Fruit fly (Drosophila melanogaster): Measurements from ENCODE around the gene CG6961.

Gene CG6961

DNA sequence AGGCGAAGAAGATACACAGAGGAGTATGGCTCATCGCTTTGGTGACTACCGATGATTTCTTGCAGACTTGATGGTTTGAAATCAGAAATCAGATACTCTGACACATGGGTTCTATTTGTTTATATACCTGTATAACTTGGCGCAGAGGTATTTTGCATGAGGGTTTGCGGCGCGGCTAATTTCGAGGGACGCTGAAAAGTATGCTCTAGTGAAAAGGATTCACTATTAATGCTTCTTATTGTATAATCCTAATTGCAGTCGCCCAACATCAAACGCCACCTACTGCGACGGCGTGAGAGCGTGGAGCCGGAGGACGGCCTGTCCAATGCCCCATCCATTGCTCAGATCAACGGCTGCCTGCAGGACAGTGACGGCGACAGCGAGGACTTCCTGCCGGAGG is 17.0 kb upstream of the CG6961 start:
- no peak for TF ChIP-seq h (optimal IDR thresholded peaks at IDR 0.05)
- TF ChIP-seq ttk (optimal IDR thresholded peaks at IDR 0.05), result no peak
- TF ChIP-seq Myc (optimal IDR thresholded peaks at IDR 0.05), result no peak
- no peak for TF ChIP-seq psq (optimal IDR thresholded peaks at IDR 0.05)
- TF ChIP-seq insv (optimal IDR thresholded peaks at IDR 0.05), result no peak
- TF ChIP-seq Sin3A (optimal IDR thresholded peaks at IDR 0.05), result no peak

DNA sequence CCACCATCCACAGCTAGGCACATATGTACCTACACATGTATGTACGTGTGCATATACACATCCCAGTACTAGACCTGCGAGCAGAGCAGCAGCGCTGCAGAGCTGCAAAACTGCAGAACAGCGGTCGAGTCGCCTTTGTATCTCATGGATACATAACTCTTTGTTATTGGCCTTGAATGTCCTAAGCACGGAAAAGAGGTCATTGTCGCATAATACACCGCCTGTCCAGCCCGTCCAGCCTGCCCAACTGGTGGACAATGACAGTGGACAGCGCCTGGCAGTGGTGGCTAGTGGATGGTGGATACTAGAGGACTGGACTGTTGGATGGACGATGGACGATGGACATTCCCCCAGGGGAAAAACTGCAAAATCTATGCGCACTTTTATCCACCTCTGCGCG is 13.3 kb upstream of the CG6961 start:
- TF ChIP-seq Myc (optimal IDR thresholded peaks at IDR 0.05), result no peak
- no peak for TF ChIP-seq h (optimal IDR thresholded peaks at IDR 0.05)
- no peak for TF ChIP-seq insv (optimal IDR thresholded peaks at IDR 0.05)
- TF ChIP-seq Sin3A (optimal IDR thresholded peaks at IDR 0.05), result no peak
- TF ChIP-seq ttk (optimal IDR thresholded peaks at IDR 0.05), result no peak
- TF ChIP-seq psq (optimal IDR thresholded peaks at IDR 0.05), result no peak

DNA sequence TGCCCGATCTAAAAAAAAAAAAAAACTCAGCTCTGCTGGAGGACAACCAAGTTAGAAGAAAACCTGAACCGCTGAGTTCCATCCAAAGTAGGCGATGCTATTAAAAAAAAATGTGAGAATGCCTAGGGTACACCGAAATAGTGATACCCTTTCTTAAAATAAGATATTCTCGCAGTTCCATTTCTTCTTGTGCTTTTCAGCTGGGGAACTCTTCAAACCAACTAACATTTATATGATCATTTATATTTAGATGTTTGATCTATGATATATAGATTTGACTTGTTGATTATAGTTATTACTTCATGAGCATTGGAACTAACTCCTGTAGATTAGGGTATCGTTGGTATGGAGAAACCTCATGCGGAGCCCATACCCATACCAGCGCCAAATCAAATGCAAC is 12.2 kb upstream of the CG6961 start:
- TF ChIP-seq ttk (optimal IDR thresholded peaks at IDR 0.05) (no peak), psq (optimal IDR thresholded peaks at IDR 0.05) (no peak), Sin3A (optimal IDR thresholded peaks at IDR 0.05) (no peak)

DNA sequence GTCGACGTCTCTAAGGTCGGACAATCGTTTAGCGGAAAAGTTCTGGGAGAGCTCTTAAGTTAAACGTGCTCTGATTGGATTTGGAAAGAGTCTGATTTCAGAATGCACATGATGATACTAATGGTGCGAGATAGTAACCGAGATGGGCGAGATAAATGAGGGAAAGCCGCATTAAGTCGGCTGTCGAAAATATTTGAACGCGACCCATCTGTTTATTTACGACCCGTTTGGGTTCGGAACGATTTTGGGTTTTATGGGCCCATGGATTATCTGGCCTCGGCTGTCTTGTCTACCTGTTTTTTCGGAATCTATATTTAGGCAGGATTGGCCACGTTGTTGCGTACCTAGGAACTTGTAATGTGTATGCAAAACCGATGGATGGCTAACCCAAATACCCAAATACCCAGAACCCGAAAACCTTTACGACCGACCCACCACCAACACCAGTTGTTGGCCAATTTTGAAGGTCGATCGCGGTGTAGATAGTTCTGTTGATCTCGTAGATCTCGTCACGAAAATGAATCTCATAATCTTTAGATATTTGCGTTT is 11.4 kb upstream of the CG6961 start:
- TF ChIP-seq ttk (optimal IDR thresholded peaks at IDR 0.05) (no peak), h (optimal IDR thresholded peaks at IDR 0.05) (no peak), insv (optimal IDR thresholded peaks at IDR 0.05) (no peak), Sin3A (optimal IDR thresholded peaks at IDR 0.05) (no peak)

DNA sequence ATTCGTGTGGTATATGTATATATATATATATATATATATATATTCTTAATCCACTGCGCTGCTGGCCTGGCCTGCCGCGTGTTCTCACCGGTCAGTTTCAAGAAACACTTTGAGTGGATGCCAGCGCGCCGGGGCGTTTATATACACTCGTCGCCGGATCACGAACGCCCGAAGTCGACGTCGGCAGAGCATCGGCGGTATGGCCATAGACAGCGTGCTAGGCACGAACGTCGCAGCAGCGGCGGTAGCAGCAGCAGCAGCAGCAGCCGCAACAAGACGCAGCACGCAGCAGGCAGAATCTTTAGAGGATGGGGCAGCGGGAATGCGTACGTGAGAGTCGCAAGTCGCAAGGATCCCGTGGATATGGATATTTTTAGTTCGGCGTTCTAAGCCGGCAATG is 9.6 kb upstream of the CG6961 start, which contains the start of gene bnb:
Gene bnb, minus strand, starts transcription at position 121 of the 400 bp plus-strand sequence.
- TF ChIP-seq Myc (optimal IDR thresholded peaks at IDR 0.05), result no peak
- no peak for TF ChIP-seq psq (optimal IDR thresholded peaks at IDR 0.05)
- TF ChIP-seq Sin3A (optimal IDR thresholded peaks at IDR 0.05), result no peak
- TF ChIP-seq insv (optimal IDR thresholded peaks at IDR 0.05), result no peak
- no peak for TF ChIP-seq ttk (optimal IDR thresholded peaks at IDR 0.05)
- TF ChIP-seq h (optimal IDR thresholded peaks at IDR 0.05), result no peak

DNA sequence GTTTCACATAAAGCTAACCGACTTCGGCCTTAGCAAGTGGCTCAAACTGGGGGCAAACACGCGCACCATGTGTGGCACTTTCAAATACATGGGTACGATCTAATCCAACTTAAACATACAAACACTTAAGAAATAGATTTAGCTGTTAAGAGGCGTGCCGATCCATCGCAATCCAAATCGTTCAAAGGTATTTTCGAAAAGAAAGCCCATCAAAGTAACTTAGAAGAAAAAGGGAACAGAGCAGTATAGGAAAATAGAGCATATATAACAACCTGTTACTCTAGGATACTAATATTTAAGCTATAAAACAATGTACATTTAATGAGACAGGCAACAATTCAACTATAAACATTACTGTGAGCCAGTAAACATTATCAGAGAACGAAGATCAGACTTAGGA is 3.4 kb upstream of the CG6961 start, which contains the start of gene Atg101:
Gene Atg101, plus strand, starts transcription at position 301 of the 400 bp plus-strand sequence.
- TF ChIP-seq h (optimal IDR thresholded peaks at IDR 0.05), result no peak
- no peak for TF ChIP-seq ttk (optimal IDR thresholded peaks at IDR 0.05)
- no peak for TF ChIP-seq Sin3A (optimal IDR thresholded peaks at IDR 0.05)
- TF ChIP-seq insv (optimal IDR thresholded peaks at IDR 0.05), result no peak
- TF ChIP-seq psq (optimal IDR thresholded peaks at IDR 0.05), result no peak
- no peak for TF ChIP-seq Myc (optimal IDR thresholded peaks at IDR 0.05)

DNA sequence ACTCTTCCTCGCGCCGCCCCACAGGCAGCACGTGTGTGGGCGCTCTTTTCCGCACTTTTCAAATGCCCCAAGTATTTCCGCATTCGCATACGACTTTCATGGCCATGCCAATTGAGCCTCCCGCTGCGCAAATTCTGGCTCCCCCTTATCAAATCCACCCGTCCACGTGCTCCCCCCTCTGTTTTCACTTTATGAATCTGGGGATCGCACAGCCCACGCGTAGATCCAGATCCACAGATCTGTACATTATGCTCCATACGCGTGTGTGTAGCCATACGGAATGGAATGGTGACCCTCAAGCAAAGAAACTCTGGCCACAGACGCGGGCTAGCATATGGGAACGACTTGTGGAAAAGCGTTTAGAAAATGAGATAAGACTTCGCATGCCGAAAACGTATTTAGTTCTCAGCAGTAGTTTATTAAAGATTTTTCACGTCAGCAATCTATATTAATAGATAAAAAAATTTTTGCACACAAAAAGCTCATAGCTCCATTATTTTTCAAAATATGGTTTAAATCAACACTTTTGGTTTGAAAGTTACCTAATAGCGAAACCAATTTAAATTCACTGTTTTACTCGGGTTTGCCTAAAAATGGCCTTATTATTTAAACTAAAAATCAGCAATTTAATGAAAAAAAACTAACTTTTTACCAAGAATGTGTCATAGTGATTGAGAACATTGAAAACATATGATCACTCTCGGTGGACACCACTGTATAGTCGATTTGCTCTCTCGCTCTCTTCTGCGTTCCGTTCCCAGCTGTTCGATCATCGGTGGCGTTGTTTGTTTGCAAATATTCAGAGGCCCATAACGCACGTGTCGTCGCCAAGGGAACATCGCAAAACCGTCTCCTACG is 1.6 kb upstream of the CG6961 start:
- TF ChIP-seq ttk (optimal IDR thresholded peaks at IDR 0.05) (no peak), h (optimal IDR thresholded peaks at IDR 0.05) (peak; percentile 63), Myc (optimal IDR thresholded peaks at IDR 0.05) (no peak), psq (optimal IDR thresholded peaks at IDR 0.05) (no peak), Sin3A (optimal IDR thresholded peaks at IDR 0.05) (no peak), insv (optimal IDR thresholded peaks at IDR 0.05) (no peak)

DNA sequence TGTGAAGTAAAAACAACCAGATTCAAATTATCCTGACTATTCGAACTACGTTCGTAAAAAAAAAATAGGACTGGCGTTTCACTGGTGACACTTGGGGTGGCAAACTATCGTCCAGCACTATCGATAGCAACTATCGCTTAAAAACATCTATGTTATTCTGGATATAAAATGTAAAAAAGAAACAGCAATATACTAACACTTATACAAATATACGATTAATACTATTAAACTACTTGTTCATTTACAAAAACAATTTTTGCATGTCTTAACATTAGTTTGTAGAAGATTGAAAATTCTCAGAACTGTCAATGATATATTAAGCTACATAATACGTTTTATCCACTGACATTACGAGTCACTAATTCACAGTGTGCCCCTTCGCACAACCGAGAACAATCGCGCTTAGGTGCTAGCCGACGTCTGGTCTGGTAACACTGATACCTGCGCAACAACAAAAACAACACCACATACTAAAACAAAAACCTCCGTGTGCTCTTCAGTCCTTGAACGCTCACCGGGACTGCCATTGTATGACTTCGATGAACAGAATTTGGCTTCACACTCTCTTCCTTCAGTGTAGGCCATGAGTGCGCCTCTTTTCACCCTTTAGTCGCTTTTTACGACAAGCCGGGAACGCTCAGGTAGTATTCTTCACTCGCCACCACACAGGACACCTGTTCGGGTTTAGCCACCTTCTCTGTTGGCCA is 4.4 kb downstream of the CG6961 start, which contains the start of gene CG18259:
Gene CG18259, minus strand, starts transcription at position 78 of the 707 bp plus-strand sequence.
- no peak for TF ChIP-seq Myc (optimal IDR thresholded peaks at IDR 0.05)
- no peak for TF ChIP-seq ttk (optimal IDR thresholded peaks at IDR 0.05)
- TF ChIP-seq insv (optimal IDR thresholded peaks at IDR 0.05), result no peak
- TF ChIP-seq h (optimal IDR thresholded peaks at IDR 0.05), result no peak
- no peak for TF ChIP-seq psq (optimal IDR thresholded peaks at IDR 0.05)
- peak; percentile 85 for TF ChIP-seq Sin3A (optimal IDR thresholded peaks at IDR 0.05)

DNA sequence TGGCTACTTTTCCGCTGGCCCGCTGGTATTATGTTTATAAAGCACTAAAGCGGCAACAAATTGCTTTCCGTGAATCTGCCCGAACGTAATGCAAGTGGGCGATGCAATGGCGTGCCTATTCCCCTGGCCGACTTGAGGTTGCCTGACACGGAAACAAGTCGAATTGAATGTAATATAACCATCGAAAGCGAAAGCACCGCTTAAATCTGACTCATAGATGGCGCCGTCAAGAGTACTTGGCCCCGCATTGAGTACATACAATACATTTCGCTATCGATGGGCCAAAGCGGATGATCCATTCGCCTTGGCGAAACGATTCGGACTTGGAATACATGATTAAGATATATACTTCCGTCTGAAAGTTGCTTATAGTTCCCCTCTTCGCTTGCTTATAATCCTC is 7.8 kb downstream of the CG6961 start:
- no peak for TF ChIP-seq Myc (optimal IDR thresholded peaks at IDR 0.05)
- TF ChIP-seq ttk (optimal IDR thresholded peaks at IDR 0.05), result no peak
- TF ChIP-seq h (optimal IDR thresholded peaks at IDR 0.05), result no peak
- TF ChIP-seq psq (optimal IDR thresholded peaks at IDR 0.05), result no peak
- no peak for TF ChIP-seq Sin3A (optimal IDR thresholded peaks at IDR 0.05)
- TF ChIP-seq insv (optimal IDR thresholded peaks at IDR 0.05), result no peak

DNA sequence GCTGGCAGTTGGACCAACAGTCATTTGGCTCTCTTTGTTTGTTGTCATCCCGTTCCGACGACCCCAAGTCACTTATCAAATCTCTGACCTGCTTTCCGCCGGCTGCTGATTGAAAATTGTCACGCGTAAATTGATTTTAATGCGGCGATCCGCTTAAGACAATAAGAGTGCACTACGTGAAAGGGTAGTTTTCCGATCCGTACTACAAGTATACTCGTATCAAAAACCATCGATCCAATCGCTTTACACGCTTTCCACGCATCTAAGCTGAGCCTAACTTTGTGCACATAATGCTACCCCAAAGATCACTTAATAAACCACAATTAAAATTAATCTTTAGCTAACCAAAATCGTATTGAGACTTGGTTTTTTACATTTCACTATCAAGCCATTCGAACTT is 8.3 kb downstream of the CG6961 start:
- TF ChIP-seq insv (optimal IDR thresholded peaks at IDR 0.05), result no peak
- TF ChIP-seq Sin3A (optimal IDR thresholded peaks at IDR 0.05), result no peak
- TF ChIP-seq h (optimal IDR thresholded peaks at IDR 0.05), result no peak

DNA sequence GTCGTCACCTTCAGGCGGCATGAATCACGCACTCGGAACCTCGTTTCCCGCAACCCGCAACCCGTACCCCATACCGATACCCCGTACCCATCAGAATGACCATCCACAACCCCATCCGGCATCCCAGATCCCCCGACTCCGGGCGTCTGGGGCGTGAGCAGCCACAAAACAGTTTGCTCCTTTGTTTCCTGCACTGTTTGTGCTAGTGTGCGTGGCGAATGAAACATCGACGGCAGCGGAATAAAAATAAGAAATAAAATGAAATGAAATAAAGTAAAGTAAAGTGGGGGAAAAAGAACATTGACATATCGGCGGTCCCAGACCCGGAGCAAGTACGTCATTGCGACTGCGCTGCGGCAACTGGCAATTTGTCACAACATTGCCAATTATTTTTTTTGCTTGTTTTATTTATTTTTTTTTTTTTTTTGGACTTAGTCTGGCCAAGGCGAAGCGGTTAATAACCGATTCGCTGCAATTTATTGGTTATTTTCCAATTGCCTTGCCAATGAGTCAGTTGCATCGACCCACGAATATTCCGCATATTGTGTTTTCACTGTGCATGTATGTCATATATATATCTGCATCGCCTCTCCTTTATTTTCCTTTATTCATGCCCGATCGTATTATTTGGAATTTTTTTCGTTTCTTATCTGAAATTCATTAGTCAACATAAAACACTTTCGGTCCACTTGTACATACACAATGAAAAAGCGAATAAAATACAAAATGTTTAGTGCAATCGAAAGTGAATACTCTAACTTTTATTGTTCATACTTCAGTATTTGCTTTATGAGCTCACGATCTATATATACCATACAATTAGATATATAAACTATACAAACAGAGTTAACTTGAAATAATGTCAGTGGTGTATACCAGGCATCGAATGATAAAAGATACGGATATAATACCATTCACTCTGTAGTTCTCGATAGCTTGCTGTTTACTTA is 10.8 kb downstream of the CG6961 start:
- TF ChIP-seq Sin3A (optimal IDR thresholded peaks at IDR 0.05), result no peak
- TF ChIP-seq ttk (optimal IDR thresholded peaks at IDR 0.05), result no peak
- TF ChIP-seq h (optimal IDR thresholded peaks at IDR 0.05), result no peak
- TF ChIP-seq insv (optimal IDR thresholded peaks at IDR 0.05), result no peak
- TF ChIP-seq Myc (optimal IDR thresholded peaks at IDR 0.05), result no peak
- TF ChIP-seq psq (optimal IDR thresholded peaks at IDR 0.05), result no peak
